Worm (Caenorhabditis elegans): ENCODE data around the gene rbm-25.

The rbm-25 gene

DNA sequence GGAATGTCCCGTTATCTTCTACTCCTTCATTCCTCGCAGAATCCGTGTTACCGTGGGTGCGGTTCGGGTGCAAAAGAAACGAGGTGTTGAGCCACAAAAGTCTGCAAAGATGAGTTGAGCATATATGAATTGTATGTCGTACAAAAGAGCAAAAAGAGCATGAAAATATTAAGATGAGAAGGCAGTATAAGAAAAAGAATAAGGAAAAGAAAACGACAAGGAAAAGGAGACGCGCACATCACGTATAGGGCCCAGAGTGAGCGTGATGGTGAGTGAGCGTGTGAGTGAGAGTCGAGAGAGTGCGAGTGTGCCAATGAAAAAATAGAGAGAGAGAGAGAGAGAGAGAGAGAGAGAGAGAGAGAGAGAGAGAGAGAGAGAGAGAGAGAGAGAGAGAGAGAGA lies 35.1 kb upstream of the rbm-25 start, which contains the start of gene egl-10:
TSS of gene egl-10 (minus strand) at position 101 of the 400 bp plus-strand sequence.
- TF ChIP-seq nhr-6 (tag; optimal IDR thresholded peaks at IDR 0.05) (peak; percentile 11), hmg-1.1 (GFP tag; IDR thresholded peaks at IDR 0.05) (0 out of 2 replicates have a peak, but pooled peaks have one; percentile 21), hlh-30 (tag; optimal IDR thresholded peaks at IDR 0.05; ENCODE audit: insufficient read depth) (peak; percentile 11), mes-2 (tag; optimal IDR thresholded peaks at IDR 0.05; ENCODE audit: poor library complexity, severe bottlenecking) (peak; percentile 50), set-16 (GFP tag; IDR thresholded peaks at IDR 0.05) (no peak; the same call in 1 of the 2 replicates), daf-16 (GFP tag; optimal IDR thresholded peaks at IDR 0.05) (no peak), daf-16 (tag; optimal IDR thresholded peaks at IDR 0.05) (no peak), dve-1 (tag; optimal IDR thresholded peaks at IDR 0.05; ENCODE audit: insufficient read depth) (peak; percentile 19)

ce11 chrV:12465399-12465798 lies 32.6 kb upstream of the rbm-25 start:
- TF ChIP-seq dve-1 (tag; optimal IDR thresholded peaks at IDR 0.05; ENCODE audit: insufficient read depth) (peak; percentile 42), hif-1 (tag; optimal IDR thresholded peaks at IDR 0.05) (peak in 1 of 2 experiments; percentile 61), vab-7 (GFP tag; IDR thresholded peaks at IDR 0.05) (0 out of 2 replicates have a peak, but pooled peaks have one; percentile 38), tag-97 (GFP tag; IDR thresholded peaks at IDR 0.05) (no peak), daf-16 (GFP tag; optimal IDR thresholded peaks at IDR 0.05) (peak in 1 of 2 experiments; percentile 83), daf-16 (tag; optimal IDR thresholded peaks at IDR 0.05) (no peak), ctbp-1 (GFP tag; IDR thresholded peaks at IDR 0.05) (peak; percentile 96), dmd-6 (GFP tag; IDR thresholded peaks at IDR 0.05) (peak; percentile 60), pha-4 (GFP tag; IDR thresholded peaks at IDR 0.05) (peak; percentile 36; the same call in 1 of the 2 replicates), pha-4 (tag; optimal IDR thresholded peaks at IDR 0.05) (no peak), Y75B8A.6 (GFP tag; IDR thresholded peaks at IDR 0.05) (0 out of 2 replicates have a peak, but pooled peaks have one; percentile 29), lsy-2 (tag; optimal IDR thresholded peaks at IDR 0.05) (peak; percentile 34 to 67), mes-2 (tag; optimal IDR thresholded peaks at IDR 0.05; ENCODE audit: poor library complexity, severe bottlenecking) (peak; percentile 39), nhr-28 (tag; optimal IDR thresholded peaks at IDR 0.05) (peak; percentile 42), set-16 (GFP tag; IDR thresholded peaks at IDR 0.05) (peak; percentile 95), cey-2 (tag; optimal IDR thresholded peaks at IDR 0.05; ENCODE audit: borderline replicate concordance, insufficient read depth) (no peak), unc-62 (GFP tag; optimal IDR thresholded peaks at IDR 0.05 in 1 of 2) (peak in 1 of 2 experiments; percentile 50), unc-62 (tag; optimal IDR thresholded peaks at IDR 0.05) (no peak), hlh-30 (tag; optimal IDR thresholded peaks at IDR 0.05; ENCODE audit: insufficient read depth) (peak; percentile 37), ztf-7 (tag; optimal IDR thresholded peaks at IDR 0.05) (no peak), dpl-1 (GFP tag; optimal IDR thresholded peaks at IDR 0.05) (peak; percentile 57), saeg-2 (GFP tag; IDR thresholded peaks at IDR 0.05) (0 out of 2 replicates have a peak, but pooled peaks have one; percentile 27), ces-1 (GFP tag; optimal IDR thresholded peaks at IDR 0.05) (peak; percentile 72), fkh-10 (GFP tag; optimal IDR thresholded peaks at IDR 0.05) (peak; percentile 94), ceh-32 (tag; optimal IDR thresholded peaks at IDR 0.05; ENCODE audit: poor library complexity) (peak; percentile 40), hlh-11 (tag; optimal IDR thresholded peaks at IDR 0.05) (peak; percentile 74), ceh-82 (tag; optimal IDR thresholded peaks at IDR 0.05) (no peak), zag-1 (tag; optimal IDR thresholded peaks at IDR 0.05) (peak; percentile 14), mep-1 (tag; optimal IDR thresholded peaks at IDR 0.05) (peak; percentile 76), rbr-2 (tag; optimal IDR thresholded peaks at IDR 0.05) (peak; percentile 92), ceh-44 (GFP tag; IDR thresholded peaks at IDR 0.05) (no peak), egl-43 (GFP tag; IDR thresholded peaks at IDR 0.05) (peak; percentile 71), mdt-29 (GFP tag; IDR thresholded peaks at IDR 0.05) (no peak), ceh-20 (GFP tag; IDR thresholded peaks at IDR 0.05) (peak; percentile 85), ceh-28 (tag; optimal IDR thresholded peaks at IDR 0.05) (peak; percentile 31), nhr-6 (tag; optimal IDR thresholded peaks at IDR 0.05) (peak; percentile 50), dmd-8 (GFP tag; IDR thresholded peaks at IDR 0.05) (0 out of 2 replicates have a peak, but pooled peaks have one; percentile 36), F37D6.2 (tag; optimal IDR thresholded peaks at IDR 0.05) (peak; percentile 67), T26A8.4 (GFP tag; IDR thresholded peaks at IDR 0.05) (0 out of 2 replicates have a peak, but pooled peaks have one; percentile 45), T20F7.1 (GFP tag; optimal IDR thresholded peaks at IDR 0.05) (peak; percentile 34), zfp-2 (tag; optimal IDR thresholded peaks at IDR 0.05) (no peak), zip-11 (GFP tag; IDR thresholded peaks at IDR 0.05) (no peak), nhr-48 (tag; optimal IDR thresholded peaks at IDR 0.05) (peak; percentile 46), nhr-102 (tag; optimal IDR thresholded peaks at IDR 0.05) (no peak), hmg-1.1 (GFP tag; IDR thresholded peaks at IDR 0.05) (peak; percentile 85), mxl-3 (GFP tag; optimal IDR thresholded peaks at IDR 0.05) (peak; percentile 40)
